Worm (Caenorhabditis elegans): ENCODE data around the gene frm-10.

- TF ChIP-seq nhr-11 (tag; optimal IDR thresholded peaks at IDR 0.05) (no peak), nhr-28 (tag; optimal IDR thresholded peaks at IDR 0.05) (no peak), aly-2 (tag; optimal IDR thresholded peaks at IDR 0.05) (no peak), pha-4 (tag; optimal IDR thresholded peaks at IDR 0.05) (no peak)
These were observed 5.3 kb downstream of the frm-10 start, which contains the start of the genes F25H9.6 and F25H9.7 for ce11 chrV:13468190-13468765.
